Worm (Caenorhabditis elegans) whole organism, L4 larva: Measurements from ENCODE around the gene oig-1.
"Not testable (repeated sequence)": the region's sequence is repeated elsewhere in the genome, so short reads cannot be mapped to it uniquely, and the experiment has no call there.

Experiments
- T20F7.1 ChIP-seq: fragments of 200-800 bp; sonication (Bioruptor generic); optimal IDR thresholded peaks from 2 replicates; lab custom pipeline; 2018; ENCODE audit warnings: mild to moderate bottlenecking, missing genetic modification characterization, missing compliant biosample characterization
- egl-27 ChIP-seq: sonication (generic microtip); optimal IDR thresholded peaks from 3 replicates; lab custom pipeline; 2017; ENCODE audit warnings: missing biosample characterization, missing genetic modification reagents, missing genetic modification characterization
- mes-2 ChIP-seq: sonication (generic microtip); optimal IDR thresholded peaks from 2 replicates; lab custom pipeline; 2016; ENCODE audit warnings: missing genotype, mild to moderate bottlenecking, missing genetic modification characterization, missing compliant biosample characterization; ENCODE audit not compliant: poor library complexity, severe bottlenecking

ce11 chrIII:6513759-6514158 lies 11.7 kb downstream of the oig-1 start:
- TF ChIP-seq mes-2; T20F7.1 (GFP tag; lab: Kevin White, UChicago); egl-27 (tag; lab: Kevin White, UChicago): not testable (repeated sequence)
